Worm (Caenorhabditis elegans) whole organism, L4 larva: ENCODE results near the gene stn-2.

Experiments
- R02D3.7 ChIP-seq: fragments of 150-350 bp; sonication (generic microtip); optimal IDR thresholded peaks from 3 replicates; lab custom pipeline; 2014; ENCODE audit warnings: missing biosample characterization, missing genetic modification characterization
- ama-1 ChIP-seq: fragments of 150-350 bp; optimal IDR thresholded peaks from 2 replicates; lab custom pipeline; 2014; ENCODE audit warnings: inconsistent platforms, mixed read lengths
- ceh-44 ChIP-seq: fragments of 200-800 bp; sonication (Bioruptor generic); IDR thresholded peaks from 2 replicates; pipeline ENCODE4 v1.3.6; 2022; ENCODE audit warnings: missing genetic modification reagents, missing genetic modification characterization, missing compliant biosample characterization
- ceh-82 ChIP-seq: sonication (generic microtip); optimal IDR thresholded peaks from 2 replicates; lab custom pipeline; 2017; ENCODE audit warnings: missing biosample characterization, missing genetic modification characterization
- daf-19 ChIP-seq: fragments of 200-800 bp; sonication (Bioruptor generic); conservative IDR thresholded peaks from 2 replicates; pipeline ENCODE4 v1.3.6; 2022; ENCODE audit warnings: missing genetic modification characterization, missing compliant biosample characterization
- dve-1 ChIP-seq: sonication (generic microtip); optimal IDR thresholded peaks from 2 replicates; lab custom pipeline; 2017; ENCODE audit warnings: antibody characterized with exemption, mild to moderate bottlenecking, missing genetic modification characterization, missing compliant biosample characterization; ENCODE audit not compliant: insufficient read depth
- fos-1 ChIP-seq: fragments of 150-350 bp; optimal IDR thresholded peaks from 2 replicates; lab custom pipeline; 2014; ENCODE audit warnings: missing biosample characterization, missing genetic modification characterization
- lim-7 ChIP-seq: fragments of 200-800 bp; sonication (Bioruptor generic); IDR thresholded peaks from 2 replicates; pipeline ENCODE4 v1.3.6; 2022; ENCODE audit warnings: missing genetic modification characterization, missing compliant biosample characterization
- mdl-1 ChIP-seq, 2 experiments: fragments of 150-350 bp in 1 of 2; sonication (generic microtip) in 1 of 2; optimal IDR thresholded peaks; 2 replicates each; lab custom pipeline; 2014 to 2017; ENCODE audit warnings: missing biosample characterization in 2 of 2, missing genetic modification characterization in 2 of 2
- nhr-6 ChIP-seq: fragments of 150-350 bp; optimal IDR thresholded peaks from 2 replicates; lab custom pipeline; 2014; ENCODE audit warnings: missing biosample characterization, missing genetic modification characterization
- nhr-77 ChIP-seq: fragments of 150-350 bp; optimal IDR thresholded peaks from 2 replicates; lab custom pipeline; 2014; ENCODE audit warnings: missing biosample characterization, missing genetic modification characterization
- pha-4 ChIP-seq, 2 experiments: fragments of 150-350 bp in 1 of 2; fragments of 200-800 bp in 1 of 2; sonication (Bioruptor generic) in 1 of 2; IDR thresholded peaks in 1 of 2; optimal IDR thresholded peaks in 1 of 2; 2 replicates each; pipeline versions ENCODE4 v1.3.6 to Lab custom; 2014 to 2022; ENCODE audit warnings: missing genetic modification characterization in 2 of 2, missing genetic modification reagents in 2 of 2, missing biosample characterization in 1 of 2, missing compliant biosample characterization in 1 of 2
- unc-130 ChIP-seq: sonication (generic microtip); optimal IDR thresholded peaks from 2 replicates; lab custom pipeline; 2016; ENCODE audit warnings: missing genetic modification reagents, missing genetic modification characterization, missing compliant biosample characterization
- zag-1 ChIP-seq: fragments of 150-350 bp; optimal IDR thresholded peaks from 2 replicates; lab custom pipeline; 2014; ENCODE audit warnings: missing biosample characterization, missing genetic modification characterization

DNA sequence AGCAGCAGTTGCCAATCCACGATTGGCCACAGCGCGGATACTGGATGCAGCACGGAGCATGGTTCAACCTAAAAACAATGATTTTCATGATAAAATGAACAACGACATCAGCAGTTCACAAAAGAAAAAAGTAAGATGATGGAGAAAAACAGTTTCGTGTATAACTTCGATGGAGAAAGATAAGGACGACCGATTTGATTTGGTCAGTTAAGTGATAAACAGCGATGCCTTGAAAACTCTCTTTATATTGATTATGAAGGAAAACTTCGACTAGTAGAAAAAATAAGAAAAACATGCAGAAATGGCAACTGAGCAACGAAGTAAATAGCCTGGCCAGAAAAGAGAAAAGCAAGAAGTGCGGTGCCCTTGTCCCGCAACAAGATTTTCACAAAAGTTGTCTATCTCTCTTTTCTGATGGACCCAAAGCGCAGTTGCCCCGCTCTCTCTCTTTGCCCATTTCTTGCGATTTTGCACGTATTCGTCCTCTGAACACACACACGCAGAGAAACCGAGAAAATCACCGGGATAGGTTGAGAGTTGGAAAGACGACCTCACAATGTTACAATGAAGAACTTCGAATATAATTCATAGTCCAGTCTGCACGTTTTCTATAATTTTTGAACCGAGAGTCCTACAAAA lies 19.4 kb downstream of the stn-2 start, which contains the start of gene pcca-1:
- TF ChIP-seq ceh-82 (no peak), dve-1 (tag; lab: Kevin White, UChicago) (no peak), daf-19 (no peak), lim-7 (GFP tag; lab: Robert Waterston, UW) (no peak), fos-1 (no peak), pha-4 (GFP tag; IDR thresholded peaks at IDR 0.05; lab: Robert Waterston, UW) (no peak), pha-4 (tag; optimal IDR thresholded peaks at IDR 0.05; lab: Kevin White, UChicago) (no peak), nhr-6 (no peak), ceh-44 (GFP tag; lab: Robert Waterston, UW) (no peak), nhr-77 (no peak), R02D3.7 (no peak), mdl-1 (tag; optimal IDR thresholded peaks at IDR 0.05; lab: Kevin White, UChicago) (peak in 1 of 2 experiments; percentile 27), zag-1 (tag; lab: Kevin White, UChicago) (no peak), unc-130 (GFP tag; lab: Kevin White, UChicago) (no peak), ama-1 (lab: Kevin White, UChicago) (no peak)
